Worm (Caenorhabditis elegans) whole organism, L1 larva: ENCODE data around the gene F21D12.2.

Experiments
- C34B4.2 ChIP-seq: sonication (generic microtip); optimal IDR thresholded peaks from 2 replicates; lab custom pipeline; 2017; ENCODE audit warnings: mild to moderate bottlenecking, missing genetic modification characterization, missing compliant biosample characterization
- F16B12.6 ChIP-seq: fragments of 150-350 bp; optimal IDR thresholded peaks from 2 replicates; lab custom pipeline; 2014; ENCODE audit warnings: missing biosample characterization, missing genetic modification characterization
- aha-1 ChIP-seq: fragments of 150-350 bp; optimal IDR thresholded peaks from 2 replicates; lab custom pipeline; 2014; ENCODE audit warnings: missing biosample characterization, missing genetic modification characterization
- alr-1 ChIP-seq: fragments of 200-800 bp; sonication (Bioruptor generic); optimal IDR thresholded peaks from 2 replicates; lab custom pipeline; 2018; ENCODE audit warnings: borderline replicate concordance, mild to moderate bottlenecking, missing genetic modification characterization, missing compliant biosample characterization
- aly-2 ChIP-seq: fragments of 150-350 bp; optimal IDR thresholded peaks from 2 replicates; lab custom pipeline; 2014; ENCODE audit warnings: missing biosample characterization, missing genetic modification characterization
- ama-1 ChIP-seq: fragments of 150-350 bp; optimal IDR thresholded peaks from 2 replicates; lab custom pipeline; 2014
- blmp-1 ChIP-seq: fragments of 150-350 bp; optimal IDR thresholded peaks from 2 replicates; lab custom pipeline; 2014; ENCODE audit warnings: missing biosample characterization, missing genetic modification characterization
- ceh-8 ChIP-seq: fragments of 200-800 bp; sonication (Bioruptor generic); optimal IDR thresholded peaks from 2 replicates; lab custom pipeline; 2018; ENCODE audit warnings: mild to moderate bottlenecking, missing genetic modification characterization, moderate library complexity, missing compliant biosample characterization
- ceh-82 ChIP-seq, 3 experiments: fragments of 150-350 bp in 1 of 3; sonication (generic microtip) in 2 of 3; optimal IDR thresholded peaks; 2 replicates each; lab custom pipeline; 2014 to 2017; ENCODE audit warnings: missing biosample characterization in 3 of 3, missing genetic modification characterization in 3 of 3
- ceh-90 ChIP-seq: sonication (generic microtip); optimal IDR thresholded peaks from 2 replicates; lab custom pipeline; 2016; ENCODE audit warnings: missing genetic modification characterization, missing compliant biosample characterization
- dsc-1 ChIP-seq: sonication (generic microtip); optimal IDR thresholded peaks from 2 replicates; lab custom pipeline; 2016; ENCODE audit warnings: mild to moderate bottlenecking, missing genetic modification characterization, missing compliant biosample characterization
- efl-1 ChIP-seq, 4 experiments: fragments of 150-350 bp; optimal IDR thresholded peaks in 3 of 4; peaks in 1 of 4; 1 replicate in 1 of 4; 2 replicates in 3 of 4; lab custom pipeline; 2014; ENCODE audit warnings: missing biosample characterization in 2 of 4, missing genetic modification characterization in 2 of 4, missing genetic modification reagents in 2 of 4
- egl-13 ChIP-seq: sonication (generic microtip); optimal IDR thresholded peaks from 2 replicates; lab custom pipeline; 2016; ENCODE audit warnings: missing genotype, missing genetic modification reagents, missing genetic modification characterization, missing compliant biosample characterization
- egl-27 ChIP-seq, 2 experiments: fragments of 150-350 bp in 1 of 2; sonication (generic microtip); optimal IDR thresholded peaks; 3 replicates each; lab custom pipeline; 2017 to 2018; ENCODE audit warnings: missing biosample characterization in 2 of 2, missing genetic modification characterization in 2 of 2, missing genetic modification reagents in 2 of 2
- elt-2 ChIP-seq: sonication (generic microtip); optimal IDR thresholded peaks from 2 replicates; lab custom pipeline; 2016; ENCODE audit warnings: missing genetic modification characterization, mild to moderate bottlenecking, inconsistent platforms, missing compliant biosample characterization, missing genetic modification reagents
- fkh-4 ChIP-seq: sonication (generic microtip); optimal IDR thresholded peaks from 2 replicates; lab custom pipeline; 2016; ENCODE audit warnings: missing compliant biosample characterization, missing genetic modification characterization, borderline replicate concordance
- fkh-8 ChIP-seq: sonication (generic microtip); optimal IDR thresholded peaks from 2 replicates; lab custom pipeline; 2016; ENCODE audit warnings: mild to moderate bottlenecking, missing genetic modification characterization, missing compliant biosample characterization
- fos-1 ChIP-seq: fragments of 150-350 bp; optimal IDR thresholded peaks from 2 replicates; lab custom pipeline; 2014; ENCODE audit warnings: missing biosample characterization, missing genetic modification characterization
- hpl-2 ChIP-seq: fragments of 150-350 bp; optimal IDR thresholded peaks from 2 replicates; lab custom pipeline; 2014; ENCODE audit warnings: missing biosample characterization, missing genetic modification reagents, missing genetic modification characterization
- irx-1 ChIP-seq: sonication (generic microtip); optimal IDR thresholded peaks from 2 replicates; lab custom pipeline; 2016; ENCODE audit warnings: missing genetic modification characterization, missing compliant biosample characterization
- isw-1 ChIP-seq: fragments of 200-800 bp; sonication (Bioruptor generic); IDR thresholded peaks from 2 replicates; pipeline ENCODE4 v1.3.6; 2022; ENCODE audit warnings: missing genetic modification characterization, missing compliant biosample characterization
- jun-1 ChIP-seq: fragments of 150-350 bp; optimal IDR thresholded peaks from 2 replicates; lab custom pipeline; 2014; ENCODE audit warnings: missing biosample characterization, missing genetic modification reagents, missing genetic modification characterization
- lin-15B ChIP-seq: fragments of 150-350 bp; sonication (generic microtip); optimal IDR thresholded peaks from 3 replicates; lab custom pipeline; 2014; ENCODE audit warnings: missing biosample characterization, missing genetic modification characterization
- lin-35 ChIP-seq, 2 experiments: fragments of 150-350 bp; optimal IDR thresholded peaks; 2 replicates each; lab custom pipeline; 2014; ENCODE audit warnings: missing biosample characterization in 2 of 2, missing genetic modification characterization in 2 of 2, missing genetic modification reagents in 2 of 2
- lir-3 ChIP-seq: sonication (generic microtip); optimal IDR thresholded peaks from 2 replicates; lab custom pipeline; 2016; ENCODE audit warnings: mild to moderate bottlenecking, missing genetic modification characterization, moderate library complexity, missing compliant biosample characterization; ENCODE audit not compliant: poor library complexity
- lsy-2 ChIP-seq, 2 experiments: fragments of 150-350 bp; optimal IDR thresholded peaks; 2 replicates each; lab custom pipeline; 2014; ENCODE audit warnings: missing biosample characterization in 2 of 2, missing genetic modification characterization in 2 of 2
- mab-9 ChIP-seq: fragments of 200-800 bp; sonication (Bioruptor generic); IDR thresholded peaks from 2 replicates; pipeline ENCODE4 v1.3.6; 2022; ENCODE audit warnings: missing genetic modification reagents, missing genetic modification characterization, missing compliant biosample characterization
- mep-1 ChIP-seq: fragments of 150-350 bp; optimal IDR thresholded peaks from 2 replicates; lab custom pipeline; 2014; ENCODE audit warnings: missing biosample characterization, missing genetic modification characterization
- nhr-19 ChIP-seq: fragments of 200-800 bp; sonication (Bioruptor generic); conservative IDR thresholded peaks from 2 replicates; pipeline ENCODE4 v1.3.6; 2022; ENCODE audit warnings: missing genetic modification characterization, missing compliant biosample characterization
- nhr-20 ChIP-seq: sonication (generic microtip); optimal IDR thresholded peaks from 2 replicates; lab custom pipeline; 2016; ENCODE audit warnings: mild to moderate bottlenecking, missing genetic modification characterization, missing compliant biosample characterization
- nhr-47 ChIP-seq: sonication (generic microtip); optimal IDR thresholded peaks from 2 replicates; lab custom pipeline; 2016; ENCODE audit warnings: mild to moderate bottlenecking, missing genetic modification characterization, moderate library complexity, missing compliant biosample characterization
- nhr-77 ChIP-seq: fragments of 150-350 bp; optimal IDR thresholded peaks from 2 replicates; lab custom pipeline; 2014; ENCODE audit warnings: missing biosample characterization, missing genetic modification characterization
- nhr-84 ChIP-seq: sonication (generic microtip); optimal IDR thresholded peaks from 2 replicates; lab custom pipeline; 2017; ENCODE audit warnings: missing biosample characterization, missing genetic modification characterization
- pag-3 ChIP-seq: sonication (generic microtip); optimal IDR thresholded peaks from 2 replicates; lab custom pipeline; 2017; ENCODE audit warnings: missing genetic modification characterization, mild to moderate bottlenecking, missing compliant biosample characterization, antibody characterized with exemption, borderline replicate concordance; ENCODE audit not compliant: insufficient read depth
- pax-3 ChIP-seq: fragments of 200-800 bp; sonication (Bioruptor generic); optimal IDR thresholded peaks from 2 replicates; lab custom pipeline; 2018; ENCODE audit warnings: mild to moderate bottlenecking, missing genetic modification characterization, moderate library complexity, missing compliant biosample characterization
- pqm-1 ChIP-seq: sonication (generic microtip); optimal IDR thresholded peaks from 3 replicates; lab custom pipeline; 2017; ENCODE audit warnings: missing biosample characterization, missing genetic modification characterization
- rnt-1 ChIP-seq: sonication (generic microtip); optimal IDR thresholded peaks from 2 replicates; lab custom pipeline; 2016; ENCODE audit warnings: mild to moderate bottlenecking, missing genetic modification characterization, moderate library complexity, missing compliant biosample characterization
- sox-4 ChIP-seq: sonication (generic microtip); optimal IDR thresholded peaks from 2 replicates; lab custom pipeline; 2016; ENCODE audit warnings: missing genetic modification characterization, missing compliant biosample characterization
- sptf-1 ChIP-seq: fragments of 150-350 bp; optimal IDR thresholded peaks from 2 replicates; lab custom pipeline; 2014; ENCODE audit warnings: missing biosample characterization, missing genetic modification characterization
- sup-37 ChIP-seq: fragments of 200-800 bp; sonication (Bioruptor generic); optimal IDR thresholded peaks from 2 replicates; lab custom pipeline; 2018; ENCODE audit warnings: mild to moderate bottlenecking, missing genetic modification characterization, missing compliant biosample characterization
- tbx-2 ChIP-seq: sonication (generic microtip); optimal IDR thresholded peaks from 2 replicates; lab custom pipeline; 2016; ENCODE audit warnings: missing genetic modification characterization, missing compliant biosample characterization
- unc-130 ChIP-seq: fragments of 150-350 bp; optimal IDR thresholded peaks from 2 replicates; lab custom pipeline; 2017; ENCODE audit warnings: missing biosample characterization, missing genetic modification characterization, inconsistent platforms
- unc-62 ChIP-seq: fragments of 150-350 bp; optimal IDR thresholded peaks from 2 replicates; lab custom pipeline; 2014; ENCODE audit warnings: missing biosample characterization, missing genetic modification reagents, missing genetic modification characterization
- unc-98 ChIP-seq: fragments of 200-800 bp; sonication (Bioruptor generic); IDR thresholded peaks from 2 replicates; pipeline ENCODE4 v1.3.6; 2022; ENCODE audit warnings: missing genetic modification characterization, missing compliant biosample characterization
- zip-4 ChIP-seq: fragments of 200-800 bp; sonication (Bioruptor generic); optimal IDR thresholded peaks from 2 replicates; lab custom pipeline; 2018; ENCODE audit warnings: mild to moderate bottlenecking, missing genetic modification characterization, moderate library complexity, missing compliant biosample characterization
- ztf-11 ChIP-seq, 2 experiments: sonication (generic microtip); optimal IDR thresholded peaks; 2 replicates each; lab custom pipeline; 2016 to 2017; ENCODE audit warnings: missing genetic modification characterization in 2 of 2, missing biosample characterization in 1 of 2, missing compliant biosample characterization in 1 of 2
- ztf-4 ChIP-seq: fragments of 150-350 bp; optimal IDR thresholded peaks from 2 replicates; lab custom pipeline; 2014; ENCODE audit warnings: missing biosample characterization, missing genetic modification characterization

Gene F21D12.2

ce11 chrII:7326997-7327396, 9.4 kb downstream of the F21D12.2 start (continued):
- TF ChIP-seq mep-1 (tag; lab: Kevin White, UChicago) (peak; percentile 25), tbx-2 (tag; lab: Kevin White, UChicago) (peak; percentile 74), blmp-1 (no peak), jun-1 (peak; percentile 16), efl-1 (optimal IDR thresholded peaks at IDR 0.05; lab: Kevin White, UChicago) (peak; percentile 27 to 30), efl-1 (GFP tag; optimal IDR thresholded peaks at IDR 0.05 in 1 of 2; lab: Kevin White, UChicago) (no peak), ceh-82 (tag; optimal IDR thresholded peaks at IDR 0.05; lab: Kevin White, UChicago) (peak; percentile 50 to 68 (median 57)), nhr-47 (tag; lab: Kevin White, UChicago) (peak; percentile 64), dsc-1 (tag; lab: Kevin White, UChicago) (peak; percentile 38), ztf-11 (tag; optimal IDR thresholded peaks at IDR 0.05; lab: Kevin White, UChicago) (peak in 1 of 2 experiments; percentile 4)

ce11 chrII:7331224-7331623, 13.7 kb downstream of the F21D12.2 start, which contains the start of gene npax-1:
npax-1 (minus strand) TSS chrII:7331324.
- TF ChIP-seq rnt-1 (tag; lab: Kevin White, UChicago) (no peak), nhr-19 (GFP tag; lab: Robert Waterston, UW) (no peak), elt-2 (tag; lab: Kevin White, UChicago) (no peak), lir-3 (tag; lab: Kevin White, UChicago) (no peak), ceh-8 (no peak), ceh-90 (no peak), sup-37 (GFP tag; lab: Kevin White, UChicago) (no peak), nhr-77 (tag; lab: Kevin White, UChicago) (no peak), lin-15B (tag; lab: Kevin White, UChicago) (no peak), unc-62 (GFP tag; lab: Kevin White, UChicago) (no peak), sptf-1 (no peak), unc-130 (tag; lab: Kevin White, UChicago) (no peak), irx-1 (no peak), F16B12.6 (tag; lab: Kevin White, UChicago) (no peak), aly-2 (tag; lab: Kevin White, UChicago) (no peak), pag-3 (no peak), nhr-20 (tag; lab: Kevin White, UChicago) (no peak), mab-9 (GFP tag; lab: Robert Waterston, UW) (no peak)
- TF ChIP-seq, all 84 proteins: peak for 0

ce11 chrII:7337469-7337893, 19.9 kb downstream of the F21D12.2 start:
- no peak for TF ChIP-seq hpl-2 (GFP tag; lab: Kevin White, UChicago)
- TF ChIP-seq irx-1, result peak; percentile 59
- no peak for TF ChIP-seq nhr-84 (tag; lab: Kevin White, UChicago)
- TF ChIP-seq alr-1 (tag; lab: Kevin White, UChicago), result no peak
- peak; percentile 53 to 59 for TF ChIP-seq egl-27 (tag; optimal IDR thresholded peaks at IDR 0.05; lab: Kevin White, UChicago)
- TF ChIP-seq fkh-4 (tag; lab: Kevin White, UChicago), result peak; percentile 47
- peak; percentile 72 for TF ChIP-seq pax-3
- TF ChIP-seq fos-1 (tag; lab: Kevin White, UChicago), result peak; percentile 15
- TF ChIP-seq nhr-19 (GFP tag; lab: Robert Waterston, UW), result peak; percentile 91
- peak; percentile 46 to 78 for TF ChIP-seq lsy-2 (tag; optimal IDR thresholded peaks at IDR 0.05; lab: Kevin White, UChicago)
- TF ChIP-seq lin-35 (GFP tag; optimal IDR thresholded peaks at IDR 0.05; lab: Kevin White, UChicago), result peak; percentile 31 to 80
- TF ChIP-seq elt-2 (tag; lab: Kevin White, UChicago), result peak; percentile 89
- no peak for TF ChIP-seq ztf-11 (tag; optimal IDR thresholded peaks at IDR 0.05; lab: Kevin White, UChicago)
- 0 out of 2 replicates have a peak, but pooled peaks have one; percentile 55 for TF ChIP-seq mab-9 (GFP tag; lab: Robert Waterston, UW)
- TF ChIP-seq ama-1, result peak; percentile 34
- TF ChIP-seq sox-4 (tag; lab: Kevin White, UChicago), result peak; percentile 36
- peak; percentile 68 for TF ChIP-seq ztf-4
- no peak for TF ChIP-seq pqm-1 (tag; lab: Kevin White, UChicago)
- TF ChIP-seq aha-1 (tag; lab: Kevin White, UChicago), result no peak
- no peak for TF ChIP-seq pag-3
- no peak for TF ChIP-seq C34B4.2 (tag; lab: Kevin White, UChicago)
- peak; percentile 95 for TF ChIP-seq nhr-20 (tag; lab: Kevin White, UChicago)
- TF ChIP-seq zip-4, result peak; percentile 24
- peak; percentile 57 for TF ChIP-seq jun-1
- TF ChIP-seq fkh-8 (tag; lab: Kevin White, UChicago), result peak; percentile 59
- TF ChIP-seq isw-1, result 0 out of 2 replicates have a peak, but pooled peaks have one; percentile 7
- TF ChIP-seq nhr-47 (tag; lab: Kevin White, UChicago), result peak; percentile 82
- no peak for TF ChIP-seq unc-98 (GFP tag; lab: Robert Waterston, UW)
- TF ChIP-seq egl-13 (tag; lab: Kevin White, UChicago), result no peak
